Worm (Caenorhabditis elegans) whole organism, L1 larva: ENCODE results near the gene F35C11.6.

Source experiments
- aly-2 ChIP-seq: fragments of 150-350 bp; optimal IDR thresholded peaks from 2 replicates; lab custom pipeline; 2014; ENCODE audit warnings: missing biosample characterization, missing genetic modification characterization
- ama-1 ChIP-seq: fragments of 150-350 bp; optimal IDR thresholded peaks from 2 replicates; lab custom pipeline; 2014
- dsc-1 ChIP-seq: sonication (generic microtip); optimal IDR thresholded peaks from 2 replicates; lab custom pipeline; 2016; ENCODE audit warnings: mild to moderate bottlenecking, missing genetic modification characterization, missing compliant biosample characterization
- jun-1 ChIP-seq: fragments of 150-350 bp; optimal IDR thresholded peaks from 2 replicates; lab custom pipeline; 2014; ENCODE audit warnings: missing biosample characterization, missing genetic modification reagents, missing genetic modification characterization
- lin-13 ChIP-seq: fragments of 150-350 bp; optimal IDR thresholded peaks from 2 replicates; lab custom pipeline; 2014; ENCODE audit warnings: missing biosample characterization, missing genetic modification reagents, missing genetic modification characterization
- lin-35 ChIP-seq, 2 experiments: fragments of 150-350 bp; optimal IDR thresholded peaks; 2 replicates each; lab custom pipeline; 2014; ENCODE audit warnings: missing biosample characterization in 2 of 2, missing genetic modification characterization in 2 of 2, missing genetic modification reagents in 2 of 2
- lin-39 ChIP-seq: fragments of 150-350 bp; optimal IDR thresholded peaks from 2 replicates; lab custom pipeline; 2014; ENCODE audit warnings: missing biosample characterization, missing genetic modification reagents, missing genetic modification characterization
- mep-1 ChIP-seq: fragments of 150-350 bp; optimal IDR thresholded peaks from 2 replicates; lab custom pipeline; 2014; ENCODE audit warnings: missing biosample characterization, missing genetic modification characterization
- nhr-12 ChIP-seq: sonication (generic microtip); optimal IDR thresholded peaks from 2 replicates; lab custom pipeline; 2017; ENCODE audit warnings: missing biosample characterization, missing genetic modification characterization
- nhr-237 ChIP-seq: fragments of 150-350 bp; optimal IDR thresholded peaks from 2 replicates; lab custom pipeline; 2014; ENCODE audit warnings: missing biosample characterization, missing genetic modification characterization
- skn-1 ChIP-seq: fragments of 150-350 bp; optimal IDR thresholded peaks from 2 replicates; lab custom pipeline; 2014; ENCODE audit warnings: missing biosample characterization, missing genetic modification characterization

DNA sequence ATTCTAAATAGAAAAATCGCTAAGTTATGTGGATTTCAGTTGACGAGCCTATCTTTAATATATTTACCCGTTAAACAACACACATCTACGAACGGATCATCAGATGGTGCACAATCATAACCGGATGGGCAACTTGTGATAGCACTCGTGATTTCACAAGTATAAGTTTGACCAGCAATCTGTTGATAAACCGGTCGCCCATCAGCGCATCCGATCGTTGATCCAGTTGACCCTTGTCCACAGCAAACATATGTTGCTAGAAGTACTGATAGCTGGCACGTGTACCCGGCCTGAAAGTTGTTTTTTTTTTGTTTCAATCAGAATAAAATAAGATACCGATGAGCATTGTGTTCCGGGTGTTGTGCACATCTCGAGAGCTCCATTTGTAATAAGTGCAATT is 8.7 kb upstream of the F35C11.6 start:
- TF ChIP-seq jun-1 (no peak), mep-1 (no peak), nhr-12 (tag; lab: Kevin White, UChicago) (no peak), lin-13 (GFP tag; lab: Kevin White, UChicago) (no peak), lin-39 (tag; lab: Kevin White, UChicago) (no peak), lin-35 (GFP tag; optimal IDR thresholded peaks at IDR 0.05; lab: Kevin White, UChicago) (peak in 1 of 2 experiments; percentile 1), nhr-237 (tag; lab: Kevin White, UChicago) (no peak), dsc-1 (tag; lab: Kevin White, UChicago) (no peak), aly-2 (no peak), ama-1 (no peak), skn-1 (tag; lab: Kevin White, UChicago) (no peak)
